Fruit fly (Drosophila melanogaster): ENCODE measurements around the gene cass.

DNA sequence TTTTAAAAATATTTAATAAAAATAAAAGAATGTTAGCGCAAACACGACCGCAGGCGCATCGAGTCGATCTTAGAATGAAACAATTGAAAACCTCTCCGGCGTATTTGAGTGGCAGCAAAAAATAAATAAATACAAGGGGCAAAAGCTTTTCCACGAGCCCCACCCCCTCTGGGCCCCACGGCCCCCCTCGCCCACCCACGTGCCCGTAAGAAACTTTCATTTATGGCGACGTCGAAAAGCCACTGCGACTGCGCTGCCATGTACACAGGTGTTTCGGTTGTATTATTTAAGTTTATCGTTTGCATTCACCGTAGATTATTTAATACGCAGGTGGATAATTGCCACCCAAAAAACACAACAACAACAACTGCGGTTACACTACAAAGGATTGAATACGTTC, 29.3 kb downstream of the cass start:
- no peak for TF ChIP-seq dmrt93B (GFP tag; optimal IDR thresholded peaks at IDR 0.05)
- no peak for TF ChIP-seq Jra (GFP tag; optimal IDR thresholded peaks at IDR 0.05)
- peak; percentile 46 for TF ChIP-seq Hr83 (GFP tag; optimal IDR thresholded peaks at IDR 0.05; ENCODE audit: poor library complexity, severe bottlenecking)
- no peak for TF ChIP-seq Rel (GFP tag; optimal IDR thresholded peaks at IDR 0.05)
- TF ChIP-seq Rel (tag; optimal IDR thresholded peaks at IDR 0.05): peak; percentile 20
- no peak for TF ChIP-seq pan (optimal IDR thresholded peaks at IDR 0.05)
- no peak for TF ChIP-seq woc (GFP tag; optimal IDR thresholded peaks at IDR 0.05)
- TF ChIP-seq psq (GFP tag; optimal IDR thresholded peaks at IDR 0.05): no peak
- no peak for TF ChIP-seq dsf (GFP tag; optimal IDR thresholded peaks at IDR 0.05; ENCODE audit: borderline replicate concordance)
- no peak for TF ChIP-seq Myc (optimal IDR thresholded peaks at IDR 0.05)
- TF ChIP-seq lola (GFP tag; optimal IDR thresholded peaks at IDR 0.05): no peak
